Fruit fly (Drosophila melanogaster): Measurements from ENCODE around the gene Cyp4d1.

- TF ChIP-seq OdsH (GFP tag; optimal IDR thresholded peaks at IDR 0.05) (no peak), Sox102F (GFP tag; optimal IDR thresholded peaks at IDR 0.05) (no peak), CG6854 (GFP tag; optimal IDR thresholded peaks at IDR 0.05) (no peak), CG11762 (GFP tag; optimal IDR thresholded peaks at IDR 0.05; ENCODE audit: insufficient read depth) (no peak), Hr38 (GFP tag; optimal IDR thresholded peaks at IDR 0.05) (no peak), Blimp-1 (GFP tag; optimal IDR thresholded peaks at IDR 0.05) (no peak), lz (GFP tag; optimal IDR thresholded peaks at IDR 0.05) (no peak), fd85E (GFP tag; optimal IDR thresholded peaks at IDR 0.05) (no peak)
Measured at dm6 chrX:2191896-2192295, 29.9 kb upstream of the Cyp4d1 start.
